Fruit fly (Drosophila melanogaster): ENCODE results near the gene CG15728.

CG15728 gene

dm6 chrX:12665112-12665795, 41.2 kb downstream of the CG15728 start:
- TF ChIP-seq pad (GFP tag; optimal IDR thresholded peaks at IDR 0.05) (peak; percentile 93), cic (GFP tag; optimal IDR thresholded peaks at IDR 0.05) (peak; percentile 84), CG5204 (GFP tag; optimal IDR thresholded peaks at IDR 0.05) (peak; percentile 76), CG14711 (tag; optimal IDR thresholded peaks at IDR 0.05) (peak; percentile 88), Mnt (GFP tag; optimal IDR thresholded peaks at IDR 0.05) (peak; percentile 79), tj (GFP tag; optimal IDR thresholded peaks at IDR 0.05) (no peak), cnc (optimal IDR thresholded peaks at IDR 0.05) (no peak), CG7045 (GFP tag; optimal IDR thresholded peaks at IDR 0.05) (peak; percentile 77), CG1620 (GFP tag; optimal IDR thresholded peaks at IDR 0.05) (peak; percentile 71), CG7101 (tag; optimal IDR thresholded peaks at IDR 0.05) (peak; percentile 95), kay (GFP tag; ENCODE audit: borderline replicate concordance) (peak; percentile 37), ovo (GFP tag; optimal IDR thresholded peaks at IDR 0.05) (peak; percentile 80), Crg-1 (GFP tag; optimal IDR thresholded peaks at IDR 0.05) (peak; percentile 81), CG11617 (GFP tag; optimal IDR thresholded peaks at IDR 0.05) (peak; percentile 90), CG33017 (tag; optimal IDR thresholded peaks at IDR 0.05) (peak; percentile 87), bab1 (GFP tag; optimal IDR thresholded peaks at IDR 0.05) (peak; percentile 76), Hr96 (GFP tag; optimal IDR thresholded peaks at IDR 0.05) (peak; percentile 65), Clk (GFP tag; optimal IDR thresholded peaks at IDR 0.05) (peak; percentile 51), CG12768 (GFP tag; optimal IDR thresholded peaks at IDR 0.05) (peak; percentile 85), toe (GFP tag; optimal IDR thresholded peaks at IDR 0.05) (peak; percentile 25)

DNA sequence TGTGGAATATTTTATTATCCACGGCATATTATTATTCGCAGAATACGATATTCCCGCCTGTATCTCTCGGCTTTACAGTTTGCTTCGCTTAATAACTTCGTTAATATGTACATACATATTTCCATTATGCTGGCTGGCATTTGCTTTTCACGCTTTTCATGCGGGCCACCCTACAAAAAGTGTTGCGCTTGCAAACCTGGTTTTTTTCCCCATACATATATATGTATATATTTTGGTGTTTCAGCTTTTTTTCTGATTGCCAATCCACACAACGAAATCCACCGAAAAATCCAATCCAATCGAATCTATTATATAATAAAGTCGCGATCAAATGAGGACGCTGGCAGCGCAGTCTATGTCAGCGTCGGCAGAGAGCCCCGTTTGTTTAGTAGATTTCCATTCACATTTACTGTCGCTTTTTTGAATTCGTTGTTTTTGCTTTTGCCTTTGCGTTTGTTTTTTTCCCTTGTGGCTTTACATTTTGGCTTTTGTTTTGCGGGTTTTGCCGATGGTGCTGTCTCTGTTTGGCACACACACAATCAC, 41.8 kb downstream of the CG15728 start:
- no peak for TF ChIP-seq CG12768 (GFP tag; optimal IDR thresholded peaks at IDR 0.05)
- no peak for TF ChIP-seq CG7101 (tag; optimal IDR thresholded peaks at IDR 0.05)
- no peak for TF ChIP-seq cnc (optimal IDR thresholded peaks at IDR 0.05)
- TF ChIP-seq Clk (GFP tag; optimal IDR thresholded peaks at IDR 0.05): no peak
- peak; percentile 97 for TF ChIP-seq tj (GFP tag; optimal IDR thresholded peaks at IDR 0.05)
- peak; percentile 13 for TF ChIP-seq bab1 (GFP tag; optimal IDR thresholded peaks at IDR 0.05)
- TF ChIP-seq CG1620 (GFP tag; optimal IDR thresholded peaks at IDR 0.05): no peak
- no peak for TF ChIP-seq Hr96 (GFP tag; optimal IDR thresholded peaks at IDR 0.05)
- TF ChIP-seq CG11617 (GFP tag; optimal IDR thresholded peaks at IDR 0.05): no peak
- TF ChIP-seq cic (GFP tag; optimal IDR thresholded peaks at IDR 0.05): no peak
- no peak for TF ChIP-seq toe (GFP tag; optimal IDR thresholded peaks at IDR 0.05)
- no peak for TF ChIP-seq CG14711 (tag; optimal IDR thresholded peaks at IDR 0.05)
- no peak for TF ChIP-seq CG33017 (tag; optimal IDR thresholded peaks at IDR 0.05)
- TF ChIP-seq ovo (GFP tag; optimal IDR thresholded peaks at IDR 0.05): no peak
- no peak for TF ChIP-seq CG7045 (GFP tag; optimal IDR thresholded peaks at IDR 0.05)
- no peak for TF ChIP-seq CG5204 (GFP tag; optimal IDR thresholded peaks at IDR 0.05)

DNA sequence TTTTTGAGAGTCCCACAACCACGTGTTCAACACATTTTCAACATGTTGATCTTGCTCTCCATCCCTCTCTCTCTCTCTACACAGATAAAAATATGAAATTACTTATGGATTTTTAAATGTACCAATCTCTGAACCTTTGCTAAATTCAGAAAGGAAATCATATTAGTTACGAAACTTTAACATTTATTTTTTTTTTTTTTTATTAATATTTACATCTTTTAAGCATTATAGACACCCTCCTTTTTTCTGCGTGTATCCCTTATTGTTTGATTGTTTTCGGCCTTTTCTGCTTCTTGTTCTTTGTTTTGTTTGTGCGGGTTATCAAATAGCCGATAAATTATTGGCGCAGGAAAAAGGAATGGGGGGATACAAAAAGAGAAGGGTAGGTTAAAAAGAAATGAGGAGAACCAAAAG, 42.4 kb downstream of the CG15728 start:
- TF ChIP-seq CG11617 (GFP tag; optimal IDR thresholded peaks at IDR 0.05): peak; percentile 84
- TF ChIP-seq kay (GFP tag; ENCODE audit: borderline replicate concordance): peak; percentile 64
- no peak for TF ChIP-seq tj (GFP tag; optimal IDR thresholded peaks at IDR 0.05)
- no peak for TF ChIP-seq toe (GFP tag; optimal IDR thresholded peaks at IDR 0.05)
- TF ChIP-seq Clk (GFP tag; optimal IDR thresholded peaks at IDR 0.05): no peak
- peak; percentile 95 for TF ChIP-seq CG7101 (tag; optimal IDR thresholded peaks at IDR 0.05)
- peak; percentile 91 for TF ChIP-seq bab1 (GFP tag; optimal IDR thresholded peaks at IDR 0.05)
- TF ChIP-seq cic (GFP tag; optimal IDR thresholded peaks at IDR 0.05): peak; percentile 20
- no peak for TF ChIP-seq ovo (GFP tag; optimal IDR thresholded peaks at IDR 0.05)
- TF ChIP-seq Mnt (GFP tag; optimal IDR thresholded peaks at IDR 0.05): peak; percentile 79
- no peak for TF ChIP-seq cnc (optimal IDR thresholded peaks at IDR 0.05)
- peak; percentile 87 for TF ChIP-seq CG33017 (tag; optimal IDR thresholded peaks at IDR 0.05)
- peak; percentile 65 for TF ChIP-seq CG12768 (GFP tag; optimal IDR thresholded peaks at IDR 0.05)
- peak; percentile 33 for TF ChIP-seq CG5204 (GFP tag; optimal IDR thresholded peaks at IDR 0.05)
- peak; percentile 93 for TF ChIP-seq CG14711 (tag; optimal IDR thresholded peaks at IDR 0.05)
- peak; percentile 53 for TF ChIP-seq Hr96 (GFP tag; optimal IDR thresholded peaks at IDR 0.05)
- TF ChIP-seq pad (GFP tag; optimal IDR thresholded peaks at IDR 0.05): peak; percentile 81
- peak; percentile 70 for TF ChIP-seq Crg-1 (GFP tag; optimal IDR thresholded peaks at IDR 0.05)
- TF ChIP-seq CG7045 (GFP tag; optimal IDR thresholded peaks at IDR 0.05): peak; percentile 68
- TF ChIP-seq CG1620 (GFP tag; optimal IDR thresholded peaks at IDR 0.05): peak; percentile 63

dm6 chrX:12667008-12667407, 42.9 kb downstream of the CG15728 start:
- TF ChIP-seq CG12768 (GFP tag; optimal IDR thresholded peaks at IDR 0.05) (no peak), CG14711 (tag; optimal IDR thresholded peaks at IDR 0.05) (no peak), CG33017 (tag; optimal IDR thresholded peaks at IDR 0.05) (no peak), cic (GFP tag; optimal IDR thresholded peaks at IDR 0.05) (no peak), bab1 (GFP tag; optimal IDR thresholded peaks at IDR 0.05) (no peak), pad (GFP tag; optimal IDR thresholded peaks at IDR 0.05) (no peak), Mnt (GFP tag; optimal IDR thresholded peaks at IDR 0.05) (no peak), toe (GFP tag; optimal IDR thresholded peaks at IDR 0.05) (no peak), CG7101 (tag; optimal IDR thresholded peaks at IDR 0.05) (no peak), ovo (GFP tag; optimal IDR thresholded peaks at IDR 0.05) (no peak), CG5204 (GFP tag; optimal IDR thresholded peaks at IDR 0.05) (no peak), kay (GFP tag; ENCODE audit: borderline replicate concordance) (no peak), Clk (GFP tag; optimal IDR thresholded peaks at IDR 0.05) (no peak), CG7045 (GFP tag; optimal IDR thresholded peaks at IDR 0.05) (no peak), cnc (optimal IDR thresholded peaks at IDR 0.05) (no peak), Crg-1 (GFP tag; optimal IDR thresholded peaks at IDR 0.05) (no peak)

DNA sequence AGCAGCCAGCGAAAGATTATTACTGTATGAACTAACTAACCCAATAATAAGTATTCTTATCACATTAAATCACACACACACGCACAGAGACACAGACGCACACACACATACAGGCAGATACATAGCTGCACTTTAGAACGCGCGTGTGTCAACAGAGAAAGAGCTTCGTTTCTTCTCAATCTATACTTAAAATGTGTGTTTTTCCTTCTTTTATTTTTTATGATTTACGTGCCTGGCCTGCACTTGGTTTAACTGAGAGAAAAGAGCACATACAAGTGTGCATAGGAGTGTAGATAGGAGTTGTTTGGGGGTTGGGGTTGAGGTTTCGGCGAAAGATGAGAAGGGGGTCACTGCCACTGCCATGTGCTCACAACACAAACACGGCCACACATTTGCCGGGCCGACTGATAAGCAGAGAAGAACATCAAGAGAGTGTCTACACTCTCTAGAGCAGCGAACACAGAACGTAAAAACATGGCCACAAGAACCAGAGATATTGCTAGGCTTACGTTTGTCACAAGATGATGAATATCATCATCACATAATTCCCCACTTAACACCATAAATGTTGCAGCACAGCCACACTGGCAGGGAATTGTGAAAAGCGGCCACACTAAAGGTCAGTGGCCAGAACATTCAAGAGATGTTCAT, 43.6 kb downstream of the CG15728 start:
- TF ChIP-seq CG1620 (GFP tag; optimal IDR thresholded peaks at IDR 0.05) (no peak), pad (GFP tag; optimal IDR thresholded peaks at IDR 0.05) (peak; percentile 9), cnc (optimal IDR thresholded peaks at IDR 0.05) (no peak), toe (GFP tag; optimal IDR thresholded peaks at IDR 0.05) (no peak), kay (GFP tag; ENCODE audit: borderline replicate concordance) (peak; percentile 87), CG5204 (GFP tag; optimal IDR thresholded peaks at IDR 0.05) (no peak), bab1 (GFP tag; optimal IDR thresholded peaks at IDR 0.05) (peak; percentile 3), ovo (GFP tag; optimal IDR thresholded peaks at IDR 0.05) (peak; percentile 46), cic (GFP tag; optimal IDR thresholded peaks at IDR 0.05) (peak; percentile 75), CG11617 (GFP tag; optimal IDR thresholded peaks at IDR 0.05) (peak; percentile 9), CG7101 (tag; optimal IDR thresholded peaks at IDR 0.05) (peak; percentile 26), CG33017 (tag; optimal IDR thresholded peaks at IDR 0.05) (peak; percentile 2), Mnt (GFP tag; optimal IDR thresholded peaks at IDR 0.05) (peak; percentile 94), CG12768 (GFP tag; optimal IDR thresholded peaks at IDR 0.05) (peak; percentile 27), Hr96 (GFP tag; optimal IDR thresholded peaks at IDR 0.05) (no peak), Clk (GFP tag; optimal IDR thresholded peaks at IDR 0.05) (peak; percentile 12), Crg-1 (GFP tag; optimal IDR thresholded peaks at IDR 0.05) (no peak)

All from whole organism, adult.